Worm (Caenorhabditis elegans): ENCODE results near the gene C47E8.3.

The C47E8.3 gene

DNA sequence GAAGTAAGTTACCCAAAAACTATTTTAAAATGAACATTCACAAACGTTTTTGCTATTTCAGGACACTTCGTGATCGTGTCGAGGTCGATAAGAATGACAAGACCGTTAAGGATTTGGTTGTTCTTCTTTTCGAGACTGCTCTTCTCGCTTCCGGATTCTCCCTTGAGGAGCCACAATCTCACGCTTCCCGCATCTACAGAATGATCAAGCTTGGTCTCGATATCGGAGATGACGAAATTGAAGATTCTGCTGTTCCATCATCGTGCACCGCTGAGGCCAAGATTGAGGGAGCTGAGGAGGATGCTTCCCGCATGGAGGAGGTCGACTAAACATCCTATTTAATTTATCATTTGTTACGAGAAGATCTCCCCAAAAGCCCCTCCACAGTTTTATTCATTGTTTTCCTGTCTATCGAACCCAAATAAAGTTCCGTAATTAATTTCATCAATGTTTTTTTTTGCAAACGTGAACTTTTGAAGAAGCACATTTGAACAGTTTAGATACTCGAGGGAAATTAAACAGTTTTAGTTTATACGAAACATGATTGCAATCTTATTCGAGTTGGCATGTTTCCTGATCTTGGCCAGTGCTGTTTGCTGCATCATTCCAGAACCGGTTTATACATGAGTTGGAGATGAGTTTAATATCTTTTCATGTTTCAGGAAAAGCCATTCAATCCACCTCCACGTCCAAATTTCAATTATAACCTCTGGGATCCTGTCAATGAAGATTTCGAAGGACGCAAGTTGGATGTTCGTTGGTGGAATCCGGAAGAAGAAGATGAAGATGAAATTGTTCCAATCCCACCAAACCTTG, 8.2 kb downstream of the C47E8.3 start, which contains the start of gene C47E8.11 (continued):
- no peak for TF ChIP-seq dpl-1 (GFP tag; optimal IDR thresholded peaks at IDR 0.05)
- TF ChIP-seq snpc-1.1 (tag; optimal IDR thresholded peaks at IDR 0.05; ENCODE audit: insufficient read depth) = no peak
- no peak for TF ChIP-seq mxl-1 (tag; optimal IDR thresholded peaks at IDR 0.05)
- peak; percentile 85 for TF ChIP-seq F10E7.11 (tag; optimal IDR thresholded peaks at IDR 0.05)
- TF ChIP-seq dpff-1 (tag; optimal IDR thresholded peaks at IDR 0.05) = no peak
- TF ChIP-seq snpc-3.4 (tag; optimal IDR thresholded peaks at IDR 0.05) = peak; percentile 88
- TF ChIP-seq ekl-4 (GFP tag; IDR thresholded peaks at IDR 0.05) = peak; percentile 77; the same call in 1 of the 2 replicates
- TF ChIP-seq let-607 (tag; optimal IDR thresholded peaks at IDR 0.05) = peak in 1 of 2 experiments; percentile 60
- TF ChIP-seq B0019.2 (GFP tag; conservative IDR thresholded peaks at IDR 0.05) = no peak
- no peak for TF ChIP-seq bed-2 (GFP tag; IDR thresholded peaks at IDR 0.05)
- TF ChIP-seq nhr-90 (tag; optimal IDR thresholded peaks at IDR 0.05) = no peak
- peak; percentile 46 for TF ChIP-seq ets-4 (GFP tag; optimal IDR thresholded peaks at IDR 0.05)
- no peak for TF ChIP-seq ztf-6 (GFP tag; IDR thresholded peaks at IDR 0.05)
- peak; percentile 76 for TF ChIP-seq dox-1 (GFP tag; IDR thresholded peaks at IDR 0.05)
- no peak for TF ChIP-seq nhr-27 (tag; optimal IDR thresholded peaks at IDR 0.05)
- TF ChIP-seq D2030.7 (GFP tag; IDR thresholded peaks at IDR 0.05) = peak; percentile 39; the same call in 1 of the 2 replicates
- no peak for TF ChIP-seq F57C9.4 (tag; optimal IDR thresholded peaks at IDR 0.05)
- peak; percentile 36; the same call in 1 of the 2 replicates for TF ChIP-seq hmg-1.2 (GFP tag; IDR thresholded peaks at IDR 0.05)
- TF ChIP-seq K11D2.4 (GFP tag; IDR thresholded peaks at IDR 0.05) = no peak
- TF ChIP-seq B0035.1 (tag; optimal IDR thresholded peaks at IDR 0.05) = no peak
- no peak for TF ChIP-seq F37B4.10 (GFP tag; IDR thresholded peaks at IDR 0.05)
- TF ChIP-seq nhr-179 (tag; optimal IDR thresholded peaks at IDR 0.05) = no peak
- peak; percentile 40 for TF ChIP-seq die-1 (tag; optimal IDR thresholded peaks at IDR 0.05)
- peak; percentile 80 for TF ChIP-seq repo-1 (tag; optimal IDR thresholded peaks at IDR 0.05)
- peak; percentile 68 for TF ChIP-seq Y53G8AR.9 (GFP tag; conservative IDR thresholded peaks at IDR 0.05)
- TF ChIP-seq hsf-1 (GFP tag; IDR thresholded peaks at IDR 0.05) = peak; percentile 85
- TF ChIP-seq ceh-27 (GFP tag; optimal IDR thresholded peaks at IDR 0.05) = no peak
- TF ChIP-seq F39B2.1 (GFP tag; IDR thresholded peaks at IDR 0.05) = no peak
- TF ChIP-seq bed-1 (GFP tag; IDR thresholded peaks at IDR 0.05) = no peak
- TF ChIP-seq let-526 (GFP tag; IDR thresholded peaks at IDR 0.05) = no peak; the same call in 1 of the 2 replicates
- no peak for TF ChIP-seq hlh-26 (GFP tag; conservative IDR thresholded peaks at IDR 0.05)
- peak; percentile 57 for TF ChIP-seq hmg-20 (GFP tag; IDR thresholded peaks at IDR 0.05)
- TF ChIP-seq tlf-1 (GFP tag; optimal IDR thresholded peaks at IDR 0.05) = peak; percentile 78
- peak; percentile 26 for TF ChIP-seq attf-5 (GFP tag; optimal IDR thresholded peaks at IDR 0.05)
- peak; percentile 60 for TF ChIP-seq madf-10 (tag; optimal IDR thresholded peaks at IDR 0.05)
- TF ChIP-seq Y67H2A.10 (GFP tag; conservative IDR thresholded peaks at IDR 0.05) = no peak
- TF ChIP-seq ceh-100 (GFP tag; IDR thresholded peaks at IDR 0.05) = no peak; the same call in 1 of the 2 replicates
- no peak for TF ChIP-seq ceh-58 (GFP tag; IDR thresholded peaks at IDR 0.05)
- TF ChIP-seq Y56A3A.18 (GFP tag; IDR thresholded peaks at IDR 0.05) = peak; percentile 92
- TF ChIP-seq mes-4 (tag; optimal IDR thresholded peaks at IDR 0.05) = no peak
- TF ChIP-seq tbp1 (GFP tag; optimal IDR thresholded peaks at IDR 0.05) = peak; percentile 67
- TF ChIP-seq ztf-26 (tag; optimal IDR thresholded peaks at IDR 0.05) = peak; percentile 74
- TF ChIP-seq nfyb-1 (GFP tag; IDR thresholded peaks at IDR 0.05) = peak; percentile 75
- no peak for TF ChIP-seq sdz-38 (tag; optimal IDR thresholded peaks at IDR 0.05)
- peak; percentile 43 for TF ChIP-seq ztf-18 (tag; optimal IDR thresholded peaks at IDR 0.05)
- TF ChIP-seq F33H1.4 (GFP tag; IDR thresholded peaks at IDR 0.05) = peak; percentile 36; the same call in 1 of the 2 replicates
- TF ChIP-seq pha-4 (tag; optimal IDR thresholded peaks at IDR 0.05) = no peak

Data from whole organism, young adult.